Fruit fly (Drosophila melanogaster): ENCODE data around the gene Mayo.
A peak's percentile ranks its signal among the peaks of the same experiment; 100 is the strongest.

The Mayo gene

dm6 chr3R:31064653-31065322 is 44.2 kb downstream of the Mayo start, which contains the start of gene Sox100B (continued):
- 0 out of 2 replicates have a peak, but pooled peaks have one; percentile 37 for TF ChIP-seq CG11085 (GFP tag; IDR thresholded peaks at IDR 0.05)
- no peak for TF ChIP-seq yki (optimal IDR thresholded peaks at IDR 0.05)
- TF ChIP-seq seq (GFP tag; IDR thresholded peaks at IDR 0.05), result no peak
- no peak for TF ChIP-seq CG8478 (optimal IDR thresholded peaks at IDR 0.05)
- no peak for TF ChIP-seq hbn (GFP tag; IDR thresholded peaks at IDR 0.05; ENCODE audit: partially characterized antibody)
- TF ChIP-seq sr (GFP tag; IDR thresholded peaks at IDR 0.05), result no peak
- TF ChIP-seq CG15073 (GFP tag; optimal IDR thresholded peaks at IDR 0.05), result no peak
- peak; percentile 23 for TF ChIP-seq CG8359 (GFP tag; optimal IDR thresholded peaks at IDR 0.05; ENCODE audit: borderline replicate concordance)
- peak in 1 of 2 experiments; percentile 37 for TF ChIP-seq dpn (GFP tag; optimal IDR thresholded peaks at IDR 0.05)
- TF ChIP-seq CG18262 (tag; optimal IDR thresholded peaks at IDR 0.05), result peak; percentile 89
- TF ChIP-seq crc (GFP tag; optimal IDR thresholded peaks at IDR 0.05), result no peak
- peak; percentile 69 for TF ChIP-seq CG1602 (GFP tag; optimal IDR thresholded peaks at IDR 0.05)
- TF ChIP-seq Fer2 (tag; optimal IDR thresholded peaks at IDR 0.05), result no peak
- peak; percentile 33 for TF ChIP-seq CG1603 (tag; optimal IDR thresholded peaks at IDR 0.05)
- TF ChIP-seq klu (GFP tag; IDR thresholded peaks at IDR 0.05), result no peak
- no peak for TF ChIP-seq da (GFP tag; optimal IDR thresholded peaks at IDR 0.05)
- no peak for TF ChIP-seq CG2120 (GFP tag; optimal IDR thresholded peaks at IDR 0.05)
- no peak for TF ChIP-seq Drgx (GFP tag; IDR thresholded peaks at IDR 0.05)
- TF ChIP-seq prd (optimal IDR thresholded peaks at IDR 0.05), result no peak
- peak; percentile 94 for TF ChIP-seq prd (GFP tag; IDR thresholded peaks at IDR 0.05)
- no peak for TF ChIP-seq CG13123 (GFP tag; optimal IDR thresholded peaks at IDR 0.05)
- TF ChIP-seq Pdp1 (GFP tag; optimal IDR thresholded peaks at IDR 0.05), result peak; percentile 10 to 38
- no peak for TF ChIP-seq CG42726 (GFP tag; IDR thresholded peaks at IDR 0.05; ENCODE audit: partially characterized antibody)
- TF ChIP-seq insv (GFP tag; optimal IDR thresholded peaks at IDR 0.05), result no peak
- TF ChIP-seq hkb (optimal IDR thresholded peaks at IDR 0.05), result no peak
- TF ChIP-seq hkb (GFP tag; IDR thresholded peaks at IDR 0.05), result peak; percentile 56; the same call in 1 of the 2 replicates
- TF ChIP-seq CG3847 (GFP tag; IDR thresholded peaks at IDR 0.05), result 0 out of 2 replicates have a peak, but pooled peaks have one; percentile 32
- no peak for TF ChIP-seq Dip3 (GFP tag; optimal IDR thresholded peaks at IDR 0.05)
- TF ChIP-seq E2f2 (GFP tag; IDR thresholded peaks at IDR 0.05), result peak; percentile 26; the same call in 1 of the 2 replicates
- peak; percentile 46 for TF ChIP-seq ac (GFP tag; optimal IDR thresholded peaks at IDR 0.05)
- TF ChIP-seq bcd (GFP tag; optimal IDR thresholded peaks at IDR 0.05), result peak; percentile 55
- peak; percentile 81 for TF ChIP-seq gsb-n (tag; optimal IDR thresholded peaks at IDR 0.05)
- TF ChIP-seq HLH54F (GFP tag; optimal IDR thresholded peaks at IDR 0.05), result no peak
- TF ChIP-seq CG10959 (GFP tag; IDR thresholded peaks at IDR 0.05), result peak; percentile 87
- TF ChIP-seq kah (GFP tag; optimal IDR thresholded peaks at IDR 0.05), result no peak
- TF ChIP-seq dm (GFP tag; optimal IDR thresholded peaks at IDR 0.05), result no peak
- TF ChIP-seq ERR (GFP tag; optimal IDR thresholded peaks at IDR 0.05), result no peak
- TF ChIP-seq CG13624 (GFP tag; optimal IDR thresholded peaks at IDR 0.05), result no peak
- peak; percentile 17 for TF ChIP-seq CG9437 (GFP tag; optimal IDR thresholded peaks at IDR 0.05)
- TF ChIP-seq ind (GFP tag; optimal IDR thresholded peaks at IDR 0.05), result peak; percentile 45
- no peak for TF ChIP-seq CG6765 (GFP tag; optimal IDR thresholded peaks at IDR 0.05)
- TF ChIP-seq CG11247 (GFP tag; IDR thresholded peaks at IDR 0.05), result no peak
- TF ChIP-seq CG6813 (GFP tag; optimal IDR thresholded peaks at IDR 0.05), result peak; percentile 25
- peak; percentile 72 for TF ChIP-seq CG17328 (GFP tag; IDR thresholded peaks at IDR 0.05)
- TF ChIP-seq btn (GFP tag; optimal IDR thresholded peaks at IDR 0.05), result no peak
- no peak for TF ChIP-seq HLH4C (GFP tag; IDR thresholded peaks at IDR 0.05; ENCODE audit: partially characterized antibody)
- TF ChIP-seq tx (GFP tag; optimal IDR thresholded peaks at IDR 0.05), result no peak
- TF ChIP-seq Hr3 (GFP tag; optimal IDR thresholded peaks at IDR 0.05), result peak; percentile 50
- TF ChIP-seq NFAT (GFP tag; IDR thresholded peaks at IDR 0.05), result no peak
- no peak for TF ChIP-seq CG8089 (GFP tag; optimal IDR thresholded peaks at IDR 0.05)
- TF ChIP-seq vfl (GFP tag; optimal IDR thresholded peaks at IDR 0.05), result no peak
- no peak for TF ChIP-seq CG13894 (tag; optimal IDR thresholded peaks at IDR 0.05)

All from whole organism, embryonic.